Fruit fly (Drosophila melanogaster) whole organism, embryonic: ENCODE measurements around the gene Tom40.
"Not testable (repeated sequence)": the region's sequence is repeated elsewhere in the genome, so short reads cannot be mapped to it uniquely, and the experiment has no call there.

Source experiments
- CG11085 ChIP-seq: fragments of 200-800 bp; sonication (Bioruptor generic); IDR thresholded peaks from 2 replicates; pipeline ENCODE4 v1.3.6; 2022; ENCODE audit warnings: missing biosample characterization, missing genetic modification characterization
- CG11696 ChIP-seq: fragments of 200-800 bp; sonication (Bioruptor generic); IDR thresholded peaks from 2 replicates; pipeline ENCODE4 v1.3.6; 2022; ENCODE audit warnings: missing biosample characterization, missing genetic modification characterization
- CG14050 ChIP-seq: fragments of 200-800 bp; sonication (Bioruptor generic); IDR thresholded peaks from 3 replicates; pipeline ENCODE4 v1.3.6; 2022; ENCODE audit warnings: missing biosample characterization, missing genetic modification characterization
- CG15011 ChIP-seq: fragments of 200-800 bp; sonication (Bioruptor generic); optimal IDR thresholded peaks from 3 replicates; lab custom pipeline; 2018; ENCODE audit warnings: missing biosample characterization, mild to moderate bottlenecking, missing genetic modification characterization
- CG15514 ChIP-seq: fragments of 200-800 bp; sonication (Bioruptor generic); optimal IDR thresholded peaks from 3 replicates; lab custom pipeline; 2017; ENCODE audit warnings: missing biosample characterization, missing genetic modification characterization, mild to moderate bottlenecking, moderate library complexity, missing genetic modification reagents
- CG17328 ChIP-seq: fragments of 200-800 bp; sonication (Bioruptor generic); IDR thresholded peaks from 2 replicates; pipeline ENCODE4 v1.3.6; 2022; ENCODE audit warnings: missing biosample characterization, missing genetic modification characterization
- CG17912 ChIP-seq: fragments of 200-800 bp; sonication (Bioruptor generic); optimal IDR thresholded peaks from 2 replicates; lab custom pipeline; 2018; ENCODE audit warnings: missing biosample characterization, mild to moderate bottlenecking, missing genetic modification characterization
- CG2889 ChIP-seq: fragments of 200-800 bp; sonication (Bioruptor generic); IDR thresholded peaks from 3 replicates; pipeline ENCODE4 v1.3.6; 2022; ENCODE audit warnings: missing biosample characterization, missing genetic modification characterization
- CG31441 ChIP-seq: fragments of 200-800 bp; sonication (Bioruptor generic); IDR thresholded peaks from 2 replicates; pipeline ENCODE4 v1.3.6; 2022; ENCODE audit warnings: missing biosample characterization, missing genetic modification characterization
- CG3281 ChIP-seq: fragments of 200-800 bp; sonication (Bioruptor generic); optimal IDR thresholded peaks from 3 replicates; lab custom pipeline; 2017; ENCODE audit warnings: missing biosample characterization, mild to moderate bottlenecking, missing genetic modification characterization
- CG43689 ChIP-seq: fragments of 200-800 bp; sonication (Bioruptor generic); IDR thresholded peaks from 2 replicates; pipeline ENCODE4 v1.3.6; 2022; ENCODE audit warnings: missing biosample characterization, missing genetic modification characterization
- CG4404 ChIP-seq: fragments of 200-800 bp; sonication (Bioruptor generic); IDR thresholded peaks from 2 replicates; pipeline ENCODE4 v1.3.6; 2022; ENCODE audit warnings: missing biosample characterization, missing genetic modification characterization
- CG6175 ChIP-seq: fragments of 200-800 bp; sonication (Bioruptor generic); IDR thresholded peaks from 3 replicates; pipeline ENCODE4 v1.3.6; 2022; ENCODE audit warnings: missing biosample characterization, missing genetic modification characterization
- CG8359 ChIP-seq: fragments of 200-800 bp; sonication (Bioruptor generic); optimal IDR thresholded peaks from 2 replicates; lab custom pipeline; 2017; ENCODE audit warnings: missing biosample characterization, mild to moderate bottlenecking, missing genetic modification characterization, borderline replicate concordance
- CG9609 ChIP-seq: fragments of 200-800 bp; sonication (Bioruptor generic); optimal IDR thresholded peaks from 3 replicates; lab custom pipeline; 2016; ENCODE audit warnings: missing biosample characterization, missing genetic modification characterization
- Chrac-16 ChIP-seq: fragments of 200-800 bp; sonication (Bioruptor generic); optimal IDR thresholded peaks from 3 replicates; lab custom pipeline; 2016; ENCODE audit warnings: missing biosample characterization, missing genetic modification characterization
- CkIIα-i1 ChIP-seq: fragments of 200-800 bp; sonication (Bioruptor generic); IDR thresholded peaks from 2 replicates; pipeline ENCODE4 v1.3.6; 2022; ENCODE audit warnings: missing biosample characterization, missing genetic modification characterization
- CoRest ChIP-seq: fragments of 200-800 bp; sonication (Bioruptor generic); optimal IDR thresholded peaks from 3 replicates; lab custom pipeline; 2018; ENCODE audit warnings: missing biosample characterization, mild to moderate bottlenecking, missing genetic modification characterization, moderate library complexity
- CrebB ChIP-seq: fragments of 200-800 bp; sonication (Bioruptor generic); optimal IDR thresholded peaks from 3 replicates; lab custom pipeline; 2018; ENCODE audit warnings: missing biosample characterization, mild to moderate bottlenecking, missing genetic modification characterization
- Dek ChIP-seq: fragments of 200-800 bp; sonication (Bioruptor generic); optimal IDR thresholded peaks from 3 replicates; lab custom pipeline; 2019; ENCODE audit warnings: missing biosample characterization, mild to moderate bottlenecking, missing genetic modification characterization, moderate library complexity
- Eip74EF ChIP-seq, 2 experiments: fragments of 200-800 bp in 1 of 2; fragments of >200 bp in 1 of 2; sonication (Bioruptor generic) in 1 of 2; optimal IDR thresholded peaks; 2 replicates each; lab custom pipeline; 2017 to 2019; ENCODE audit warnings: missing biosample characterization in 2 of 2, missing genetic modification characterization in 2 of 2, mild to moderate bottlenecking in 1 of 2, moderate library complexity in 1 of 2
- Gug ChIP-seq: fragments of 200-800 bp; sonication (Bioruptor generic); IDR thresholded peaks from 4 replicates; pipeline ENCODE4 v1.3.6; 2022; ENCODE audit warnings: missing biosample characterization, missing genetic modification characterization
- HLH54F ChIP-seq: fragments of 200-800 bp; sonication (Bioruptor generic); optimal IDR thresholded peaks from 3 replicates; lab custom pipeline; 2016; ENCODE audit warnings: missing biosample characterization, missing genetic modification characterization
- MTF-1 ChIP-seq: fragments of 200-800 bp; sonication (Bioruptor generic); optimal IDR thresholded peaks from 2 replicates; lab custom pipeline; 2018; ENCODE audit warnings: missing biosample characterization, mild to moderate bottlenecking, missing genetic modification characterization, borderline replicate concordance
- Myb ChIP-seq: fragments of 200-800 bp; sonication (Bioruptor generic); optimal IDR thresholded peaks from 2 replicates; lab custom pipeline; 2016; ENCODE audit warnings: missing biosample characterization, missing genetic modification characterization
- Nf-YA ChIP-seq: fragments of 200-800 bp; sonication (Bioruptor generic); IDR thresholded peaks from 2 replicates; pipeline ENCODE4 v1.3.6; 2022; ENCODE audit warnings: missing biosample characterization, missing genetic modification characterization
- NfI ChIP-seq: fragments of 200-800 bp; sonication (Bioruptor generic); optimal IDR thresholded peaks from 3 replicates; lab custom pipeline; 2018; ENCODE audit warnings: missing biosample characterization, mild to moderate bottlenecking, missing genetic modification characterization, moderate library complexity
- Rfx ChIP-seq: fragments of 200-800 bp; sonication (Bioruptor generic); IDR thresholded peaks from 2 replicates; pipeline ENCODE4 v1.3.6; 2022; ENCODE audit warnings: missing biosample characterization, missing genetic modification characterization
- Taf1 ChIP-seq: fragments of 200-800 bp; sonication (Bioruptor generic); IDR thresholded peaks from 2 replicates; pipeline ENCODE4 v1.3.6; 2022; ENCODE audit warnings: missing biosample characterization, missing genetic modification characterization
- az2 ChIP-seq: fragments of 200-800 bp; sonication (Bioruptor generic); optimal IDR thresholded peaks from 3 replicates; lab custom pipeline; 2016; ENCODE audit warnings: missing biosample characterization, missing genetic modification characterization
- cg ChIP-seq: fragments of 200-800 bp; sonication (Bioruptor generic); optimal IDR thresholded peaks from 3 replicates; lab custom pipeline; 2019; ENCODE audit warnings: missing biosample characterization, mild to moderate bottlenecking, missing genetic modification characterization, moderate library complexity
- chm ChIP-seq: fragments of 200-800 bp; sonication (Bioruptor generic); IDR thresholded peaks from 2 replicates; pipeline ENCODE4 v1.3.6; 2022; ENCODE audit warnings: missing biosample characterization, missing genetic modification characterization
- chn ChIP-seq: fragments of 200-800 bp; sonication (Bioruptor generic); optimal IDR thresholded peaks from 2 replicates; lab custom pipeline; 2016; ENCODE audit warnings: missing biosample characterization, missing genetic modification characterization
- ewg ChIP-seq: fragments of 200-800 bp; sonication (Bioruptor generic); optimal IDR thresholded peaks from 3 replicates; lab custom pipeline; 2017; ENCODE audit warnings: mild to moderate bottlenecking, missing biosample characterization, missing genetic modification reagents, missing genetic modification characterization
- gro ChIP-seq: fragments of 200-800 bp; sonication (Bioruptor generic); optimal IDR thresholded peaks from 2 replicates; lab custom pipeline; 2016; ENCODE audit warnings: missing biosample characterization, missing genetic modification characterization
- hkb ChIP-seq, 2 experiments: fragments of 200-800 bp in 1 of 2; fragments of >200 bp in 1 of 2; sonication (Bioruptor generic) in 1 of 2; IDR thresholded peaks in 1 of 2; optimal IDR thresholded peaks in 1 of 2; 2 replicates each; pipeline versions ENCODE4 v1.3.6 to Lab custom; 2017 to 2022; ENCODE audit warnings: missing biosample characterization in 1 of 2, missing genetic modification characterization in 1 of 2
- lmd ChIP-seq: fragments of 200-800 bp; sonication (Bioruptor generic); IDR thresholded peaks from 2 replicates; pipeline ENCODE4 v1.3.6; 2022; ENCODE audit warnings: missing biosample characterization, missing genetic modification characterization
- nerfin-1 ChIP-seq: fragments of 200-800 bp; sonication (Bioruptor generic); optimal IDR thresholded peaks from 3 replicates; lab custom pipeline; 2019; ENCODE audit warnings: missing biosample characterization, mild to moderate bottlenecking, missing genetic modification characterization, moderate library complexity
- nmo ChIP-seq: fragments of 200-800 bp; sonication (Bioruptor generic); optimal IDR thresholded peaks from 2 replicates; lab custom pipeline; 2018; ENCODE audit warnings: missing biosample characterization, mild to moderate bottlenecking, missing genetic modification characterization, moderate library complexity
- ranshi ChIP-seq: fragments of 200-800 bp; sonication (Bioruptor generic); IDR thresholded peaks from 2 replicates; pipeline ENCODE4 v1.3.6; 2022; ENCODE audit warnings: missing biosample characterization, missing genetic modification characterization
- rib ChIP-seq: fragments of 200-800 bp; sonication (Bioruptor generic); IDR thresholded peaks from 2 replicates; pipeline ENCODE4 v1.3.6; 2022; ENCODE audit warnings: missing biosample characterization, missing genetic modification characterization
- seq ChIP-seq: fragments of 200-800 bp; sonication (Bioruptor generic); IDR thresholded peaks from 2 replicates; pipeline ENCODE4 v1.3.6; 2022; ENCODE audit warnings: missing biosample characterization, missing genetic modification characterization
- stc ChIP-seq: fragments of 200-800 bp; sonication (Bioruptor generic); IDR thresholded peaks from 2 replicates; pipeline ENCODE4 v1.3.6; 2022; ENCODE audit warnings: missing biosample characterization, missing genetic modification characterization
- sug ChIP-seq: fragments of 200-800 bp; optimal IDR thresholded peaks from 2 replicates; lab custom pipeline; 2019; ENCODE audit warnings: missing biosample characterization, mild to moderate bottlenecking, missing genetic modification characterization, moderate library complexity
- tap ChIP-seq: fragments of 200-800 bp; optimal IDR thresholded peaks from 3 replicates; lab custom pipeline; 2019; ENCODE audit warnings: missing biosample characterization, mild to moderate bottlenecking, missing genetic modification characterization, moderate library complexity
- ttk ChIP-seq: fragments of 200-800 bp; sonication (Bioruptor generic); IDR thresholded peaks from 2 replicates; pipeline ENCODE4 v2.1.2; 2022; ENCODE audit warnings: missing biosample characterization, missing genetic modification characterization
- twi ChIP-seq: fragments of 200-800 bp; optimal IDR thresholded peaks from 2 replicates; lab custom pipeline; 2019; ENCODE audit warnings: missing biosample characterization, mild to moderate bottlenecking, missing genetic modification characterization, moderate library complexity
- wek ChIP-seq: fragments of 200-800 bp; sonication (Bioruptor generic); optimal IDR thresholded peaks from 3 replicates; lab custom pipeline; 2018; ENCODE audit warnings: missing biosample characterization, mild to moderate bottlenecking, missing genetic modification characterization, moderate library complexity

Tom40 gene

DNA sequence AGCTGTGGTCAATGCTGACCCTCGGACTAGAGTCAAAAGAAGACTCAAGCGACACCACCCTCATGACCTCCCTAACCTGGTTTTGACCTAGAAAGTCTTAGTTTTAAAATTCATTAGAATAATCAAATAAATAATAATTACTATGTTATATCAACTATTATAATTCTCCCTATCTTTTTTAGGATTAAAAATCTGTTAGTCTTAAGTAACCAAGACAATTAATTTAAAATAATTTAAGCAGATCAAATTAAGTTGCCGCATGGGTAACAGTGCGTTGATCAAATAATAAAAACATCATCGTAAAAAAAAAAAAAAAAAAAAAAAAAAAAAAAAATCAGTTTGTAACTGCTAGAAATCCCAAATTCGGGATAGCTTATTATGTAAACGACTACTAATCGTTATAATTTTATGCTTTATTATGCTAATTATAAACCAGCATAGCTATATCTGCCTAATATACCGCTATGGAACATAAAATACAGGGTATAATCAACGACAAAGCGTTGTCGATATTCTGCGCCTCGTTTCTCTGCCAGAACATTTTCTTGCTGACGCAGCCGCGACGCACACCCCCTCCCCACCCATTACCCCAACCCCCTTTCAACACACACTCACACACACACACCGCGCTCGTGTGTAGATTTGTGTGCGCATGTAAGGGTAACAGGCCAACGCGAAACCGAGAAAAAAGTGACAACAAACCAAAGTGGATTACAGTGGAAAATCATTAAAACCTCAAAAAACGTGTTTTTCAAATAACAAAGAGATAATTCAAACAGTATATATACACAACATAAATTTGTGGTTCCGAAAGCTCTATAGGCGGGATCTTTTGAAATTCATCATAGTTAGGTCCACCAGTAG, 33.5 kb upstream of the Tom40 start (continued):
- TF ChIP-seq Gug (GFP tag; lab: Robert Waterston, UW) (peak; percentile 51), cg (GFP tag; lab: Kevin White, UChicago) (peak; percentile 86), MTF-1 (GFP tag; lab: Kevin White, UChicago) (peak; percentile 10), tap (tag; lab: Kevin White, UChicago) (peak; percentile 63), CG17328 (GFP tag; lab: Robert Waterston, UW) (peak; percentile 75), CG11696 (peak; percentile 29), lmd (peak; percentile 52), Nf-YA (GFP tag; lab: Robert Waterston, UW) (peak; percentile 67), CrebB (tag; lab: Kevin White, UChicago) (peak; percentile 69), wek (GFP tag; lab: Kevin White, UChicago) (peak; percentile 57), ewg (GFP tag; lab: Kevin White, UChicago) (peak; percentile 2), CkIIα-i1 (0 out of 2 replicates have a peak, but pooled peaks have one; percentile 39), CG43689 (GFP tag; lab: Robert Waterston, UW) (0 out of 2 replicates have a peak, but pooled peaks have one; percentile 25), CG9609 (GFP tag; lab: Kevin White, UChicago) (peak; percentile 10), CG31441 (GFP tag; lab: Robert Waterston, UW) (peak; percentile 37; the same call in 1 of the 2 replicates), rib (peak; percentile 77), CG14050 (peak; percentile 42), ranshi (GFP tag; lab: Robert Waterston, UW) (peak; percentile 75; the same call in 1 of the 2 replicates), CG3281 (GFP tag; lab: Kevin White, UChicago) (peak; percentile 72), CoRest (peak; percentile 53), sug (tag; lab: Kevin White, UChicago) (peak; percentile 63), chn (GFP tag; lab: Kevin White, UChicago) (peak; percentile 36), az2 (GFP tag; lab: Kevin White, UChicago) (peak; percentile 10), Dek (tag; lab: Kevin White, UChicago) (peak; percentile 66), Taf1 (peak; percentile 65), nmo (GFP tag; lab: Kevin White, UChicago) (peak; percentile 96), gro (peak; percentile 95), nerfin-1 (peak; percentile 66), twi (tag; lab: Kevin White, UChicago) (peak; percentile 6), CG8359 (GFP tag; lab: Kevin White, UChicago) (peak; percentile 75), CG2889 (GFP tag; lab: Robert Waterston, UW) (peak; percentile 61), CG4404 (GFP tag; lab: Robert Waterston, UW) (peak; percentile 26; the same call in 1 of the 2 replicates), HLH54F (peak; percentile 47), CG6175 (GFP tag; lab: Robert Waterston, UW) (peak; percentile 59; the same call in 1 of the 3 replicates), CG17912 (GFP tag; lab: Kevin White, UChicago) (peak; percentile 29), seq (GFP tag; lab: Robert Waterston, UW) (peak; percentile 45; the same call in 1 of the 2 replicates), CG15514 (GFP tag; lab: Kevin White, UChicago) (peak; percentile 41), stc (GFP tag; lab: Robert Waterston, UW) (peak; percentile 60), CG15011 (GFP tag; lab: Kevin White, UChicago) (peak; percentile 66), Chrac-16 (GFP tag; lab: Kevin White, UChicago) (peak; percentile 18), CG11085 (GFP tag; lab: Robert Waterston, UW) (peak; percentile 40), chm (GFP tag; lab: Robert Waterston, UW) (peak; percentile 67), NfI (GFP tag; lab: Kevin White, UChicago) (peak; percentile 44), Eip74EF (GFP tag; optimal IDR thresholded peaks at IDR 0.05; lab: Kevin White, UChicago) (peak in 1 of 2 experiments; percentile 47), Myb (peak; percentile 31), Rfx (peak; percentile 79), hkb (GFP tag; IDR thresholded peaks at IDR 0.05; lab: Robert Waterston, UW) (peak; percentile 49), ttk (GFP tag; lab: Robert Waterston, UW) (peak; percentile 61)
- not testable (repeated sequence) for TF ChIP-seq hkb (optimal IDR thresholded peaks at IDR 0.05; lab: Kevin White, UChicago)
